Fruit fly (Drosophila melanogaster) Kc167 (cell line): ENCODE results near the gene CG2972.

Experiments
- Sin3A ChIP-seq: fragments of >200 bp; optimal IDR thresholded peaks from 2 replicates; lab custom pipeline; 2018; ENCODE audit warnings: missing external identifiers
- h ChIP-seq: fragments of >200 bp; optimal IDR thresholded peaks from 3 replicates; lab custom pipeline; 2018; ENCODE audit warnings: missing external identifiers
- insv ChIP-seq: fragments of >200 bp; optimal IDR thresholded peaks from 3 replicates; lab custom pipeline; 2018; ENCODE audit warnings: missing external identifiers
- psq ChIP-seq: fragments of >200 bp; optimal IDR thresholded peaks from 2 replicates; lab custom pipeline; 2017; ENCODE audit warnings: missing external identifiers
- ttk ChIP-seq: sonication (Bioruptor generic); optimal IDR thresholded peaks from 2 replicates; lab custom pipeline; 2017; ENCODE audit warnings: missing external identifiers

- TF ChIP-seq Sin3A (lab: Kevin White, UChicago) (no peak), insv (no peak), h (lab: Kevin White, UChicago) (no peak), ttk (lab: Kevin White, UChicago) (no peak), psq (lab: Kevin White, UChicago) (no peak)
These were observed 44.2 kb downstream of the CG2972 start for dm6 chrX:10127204-10127603.
